Worm (Caenorhabditis elegans) whole organism, L3 larva: ENCODE data around the gene C08H9.18.

Source experiments
- hmg-11 ChIP-seq: sonication (generic microtip); optimal IDR thresholded peaks from 2 replicates; lab custom pipeline; 2016; ENCODE audit warnings: missing genetic modification characterization, missing compliant biosample characterization
- lin-39 ChIP-seq: fragments of 150-350 bp; optimal IDR thresholded peaks from 2 replicates; lab custom pipeline; 2018; ENCODE audit warnings: missing biosample characterization, missing genetic modification reagents, missing genetic modification characterization
- nfya-1 ChIP-seq: sonication (generic microtip); optimal IDR thresholded peaks from 2 replicates; lab custom pipeline; 2017; ENCODE audit warnings: missing genetic modification characterization, mild to moderate bottlenecking, missing compliant biosample characterization, antibody characterized with exemption, moderate library complexity; ENCODE audit not compliant: insufficient read depth
- skn-1 ChIP-seq: fragments of 150-350 bp; optimal IDR thresholded peaks from 2 replicates; lab custom pipeline; 2014; ENCODE audit warnings: missing biosample characterization, missing genetic modification characterization
- unc-39 ChIP-seq: sonication (generic microtip); optimal IDR thresholded peaks from 4 replicates; lab custom pipeline; 2017; ENCODE audit warnings: missing biosample characterization, missing genetic modification characterization

ce11 chrII:9829108-9829507 is 32.9 kb downstream of the C08H9.18 start, which contains the start of gene ZK938.1:
- TF ChIP-seq lin-39 (tag; lab: Kevin White, UChicago), result no peak
- no peak for TF ChIP-seq unc-39 (tag; lab: Kevin White, UChicago)
- no peak for TF ChIP-seq skn-1 (tag; lab: Kevin White, UChicago)
- TF ChIP-seq hmg-11 (tag; lab: Kevin White, UChicago), result no peak
- no peak for TF ChIP-seq nfya-1 (tag; lab: Kevin White, UChicago)
